Fruit fly (Drosophila melanogaster): ENCODE measurements around the gene Peritrophin-15b.

Gene Peritrophin-15b

dm6 chr2L:8382646-8383045, 12.1 kb downstream of the Peritrophin-15b start, which contains the start of the genes CG13392 and Rcd4 (continued):
- TF ChIP-seq E2f2 (GFP tag; IDR thresholded peaks at IDR 0.05) (peak; percentile 56), CkIIα-i1 (GFP tag; IDR thresholded peaks at IDR 0.05) (no peak), CG9727 (GFP tag; optimal IDR thresholded peaks at IDR 0.05) (peak; percentile 30), CG7556 (GFP tag; optimal IDR thresholded peaks at IDR 0.05) (peak; percentile 59), lbe (GFP tag; optimal IDR thresholded peaks at IDR 0.05) (peak; percentile 84), nerfin-2 (GFP tag; IDR thresholded peaks at IDR 0.05; ENCODE audit: partially characterized antibody) (peak; percentile 58; the same call in 1 of the 2 replicates), hkb (optimal IDR thresholded peaks at IDR 0.05) (no peak), hkb (GFP tag; IDR thresholded peaks at IDR 0.05) (peak; percentile 51), CG34422 (GFP tag; IDR thresholded peaks at IDR 0.05) (peak; percentile 91), CG13123 (GFP tag; optimal IDR thresholded peaks at IDR 0.05) (no peak), BEAF-32 (GFP tag; optimal IDR thresholded peaks at IDR 0.05) (peak; percentile 63), CG33213 (GFP tag; optimal IDR thresholded peaks at IDR 0.05) (peak; percentile 72), maf-S (GFP tag; optimal IDR thresholded peaks at IDR 0.05) (peak; percentile 47), CG17802 (tag; optimal IDR thresholded peaks at IDR 0.05) (peak; percentile 23), HLH4C (GFP tag; IDR thresholded peaks at IDR 0.05; ENCODE audit: partially characterized antibody) (peak; percentile 35; the same call in 1 of the 3 replicates), CG9437 (GFP tag; optimal IDR thresholded peaks at IDR 0.05) (peak; percentile 34), dati (GFP tag; IDR thresholded peaks at IDR 0.05) (no peak), CG7839 (tag; optimal IDR thresholded peaks at IDR 0.05) (peak; percentile 36), CG8478 (optimal IDR thresholded peaks at IDR 0.05) (no peak), CG17359 (tag; optimal IDR thresholded peaks at IDR 0.05) (peak; percentile 56), Six4 (GFP tag; optimal IDR thresholded peaks at IDR 0.05) (no peak), HmgZ (tag; optimal IDR thresholded peaks at IDR 0.05) (peak; percentile 84), CG5245 (GFP tag; optimal IDR thresholded peaks at IDR 0.05) (peak; percentile 40), lab (GFP tag; optimal IDR thresholded peaks at IDR 0.05) (peak; percentile 87), zen (tag; optimal IDR thresholded peaks at IDR 0.05) (peak; percentile 76), CG7963 (GFP tag; IDR thresholded peaks at IDR 0.05; ENCODE audit: partially characterized antibody) (peak; percentile 31; the same call in 1 of the 3 replicates), Lhr (GFP tag; optimal IDR thresholded peaks at IDR 0.05) (peak; percentile 35), CG8290 (GFP tag; optimal IDR thresholded peaks at IDR 0.05) (peak; percentile 70), CG8290 (tag; optimal IDR thresholded peaks at IDR 0.05) (peak; percentile 42 to 96), dan (GFP tag; IDR thresholded peaks at IDR 0.05) (no peak), ato (GFP tag; IDR thresholded peaks at IDR 0.05; ENCODE audit: partially characterized antibody) (peak; percentile 61; the same call in 1 of the 2 replicates), CG18619 (GFP tag; optimal IDR thresholded peaks at IDR 0.05) (peak; percentile 36), CG10959 (GFP tag; IDR thresholded peaks at IDR 0.05) (no peak; the same call in 1 of the 2 replicates), nau (GFP tag; optimal IDR thresholded peaks at IDR 0.05) (peak; percentile 32), tna (GFP tag; IDR thresholded peaks at IDR 0.05; ENCODE audit: partially characterized antibody) (no peak), gem (tag; optimal IDR thresholded peaks at IDR 0.05) (peak; percentile 7), p53 (GFP tag; optimal IDR thresholded peaks at IDR 0.05) (peak; percentile 26), dmrt11E (tag; optimal IDR thresholded peaks at IDR 0.05) (peak; percentile 21), CG1792 (GFP tag; optimal IDR thresholded peaks at IDR 0.05) (peak; percentile 49), CG9609 (GFP tag; optimal IDR thresholded peaks at IDR 0.05) (peak; percentile 74), sna (GFP tag; IDR thresholded peaks at IDR 0.05; ENCODE audit: partially characterized antibody) (peak; percentile 71; the same call in 1 of the 2 replicates), CG17829 (tag; optimal IDR thresholded peaks at IDR 0.05) (peak; percentile 70), CG3726 (GFP tag; IDR thresholded peaks at IDR 0.05) (no peak), sug (tag; optimal IDR thresholded peaks at IDR 0.05) (peak; percentile 52), CG8281 (tag; optimal IDR thresholded peaks at IDR 0.05) (no peak), Ada2b (GFP tag; IDR thresholded peaks at IDR 0.05) (peak; percentile 38), CG4424 (GFP tag; optimal IDR thresholded peaks at IDR 0.05) (peak; percentile 91), vnd (GFP tag; IDR thresholded peaks at IDR 0.05; ENCODE audit: partially characterized antibody) (0 out of 3 replicates have a peak, but pooled peaks have one; percentile 16), CG12942 (GFP tag; optimal IDR thresholded peaks at IDR 0.05) (peak; percentile 71), CG12744 (GFP tag; optimal IDR thresholded peaks at IDR 0.05) (peak; percentile 44)
